Worm (Caenorhabditis elegans): ENCODE measurements around the gene dhs-9.

DNA sequence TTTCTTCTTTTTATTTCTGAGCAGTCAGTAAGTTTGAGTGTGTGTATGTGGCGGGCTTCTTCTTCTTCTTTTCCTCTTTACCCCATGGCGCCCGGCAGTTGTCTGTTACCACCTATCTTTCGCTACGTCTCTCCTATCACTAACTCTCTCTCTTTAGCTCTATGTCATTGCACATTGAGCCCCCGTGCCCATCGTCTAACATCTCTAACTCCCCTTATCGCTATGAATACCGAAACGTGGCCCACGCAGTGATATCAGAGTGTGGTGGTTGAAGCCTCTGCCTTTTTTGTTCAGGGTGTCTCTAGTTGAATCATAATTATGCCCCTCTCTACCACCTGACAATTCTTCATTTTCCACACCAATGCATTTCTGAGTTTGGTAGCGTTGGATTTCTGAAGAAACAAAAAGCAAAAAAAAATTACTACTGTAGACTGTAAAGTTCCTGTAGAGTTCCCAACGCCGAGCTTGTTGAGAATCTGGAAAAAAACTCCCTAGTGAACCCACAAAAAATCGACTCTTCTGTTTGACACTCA is 33.3 kb downstream of the dhs-9 start:
- TF ChIP-seq dmd-4 (tag; optimal IDR thresholded peaks at IDR 0.05), result no peak
- no peak for TF ChIP-seq mdl-1 (tag; optimal IDR thresholded peaks at IDR 0.05)
